Worm (Caenorhabditis elegans) whole organism, L1 larva: Measurements from ENCODE around the gene msp-78.

Experiments
- aly-2 ChIP-seq: fragments of 150-350 bp; optimal IDR thresholded peaks from 2 replicates; lab custom pipeline; 2014; ENCODE audit warnings: missing biosample characterization, missing genetic modification characterization
- ama-1 ChIP-seq: fragments of 150-350 bp; optimal IDR thresholded peaks from 2 replicates; lab custom pipeline; 2014
- ces-1 ChIP-seq: fragments of 150-350 bp; optimal IDR thresholded peaks from 2 replicates; lab custom pipeline; 2014; ENCODE audit warnings: missing biosample characterization, missing genetic modification reagents, missing genetic modification characterization
- elt-3 ChIP-seq, 6 experiments: fragments of 150-350 bp in 1 of 6; sonication (generic microtip); optimal IDR thresholded peaks; 2 replicates each; lab custom pipeline; 2017 to 2018; ENCODE audit warnings: missing biosample characterization in 6 of 6, missing genetic modification characterization in 6 of 6, inconsistent platforms in 1 of 6
- fkh-10 ChIP-seq: sonication (generic microtip); optimal IDR thresholded peaks from 2 replicates; lab custom pipeline; 2017; ENCODE audit warnings: missing biosample characterization, missing genetic modification reagents, missing genetic modification characterization
- lin-13 ChIP-seq: fragments of 150-350 bp; optimal IDR thresholded peaks from 2 replicates; lab custom pipeline; 2014; ENCODE audit warnings: missing biosample characterization, missing genetic modification reagents, missing genetic modification characterization
- nhr-12 ChIP-seq: sonication (generic microtip); optimal IDR thresholded peaks from 2 replicates; lab custom pipeline; 2017; ENCODE audit warnings: missing biosample characterization, missing genetic modification characterization
- nhr-71 ChIP-seq: sonication (generic microtip); optimal IDR thresholded peaks from 2 replicates; lab custom pipeline; 2016; ENCODE audit warnings: mild to moderate bottlenecking, missing genetic modification characterization, moderate library complexity, missing compliant biosample characterization
- nhr-84 ChIP-seq: sonication (generic microtip); optimal IDR thresholded peaks from 2 replicates; lab custom pipeline; 2017; ENCODE audit warnings: missing biosample characterization, missing genetic modification characterization
- pqm-1 ChIP-seq: sonication (generic microtip); optimal IDR thresholded peaks from 3 replicates; lab custom pipeline; 2017; ENCODE audit warnings: missing biosample characterization, missing genetic modification characterization
- unc-62 ChIP-seq: fragments of 150-350 bp; optimal IDR thresholded peaks from 2 replicates; lab custom pipeline; 2014; ENCODE audit warnings: missing biosample characterization, missing genetic modification reagents, missing genetic modification characterization
- vab-15 ChIP-seq: sonication (generic microtip); optimal IDR thresholded peaks from 2 replicates; lab custom pipeline; 2017; ENCODE audit warnings: missing genotype, mild to moderate bottlenecking, missing genetic modification characterization, missing compliant biosample characterization
- xbp-1 ChIP-seq: sonication (generic microtip); optimal IDR thresholded peaks from 2 replicates; lab custom pipeline; 2016; ENCODE audit warnings: missing genetic modification characterization, missing compliant biosample characterization
- zip-4 ChIP-seq: fragments of 200-800 bp; sonication (Bioruptor generic); optimal IDR thresholded peaks from 2 replicates; lab custom pipeline; 2018; ENCODE audit warnings: mild to moderate bottlenecking, missing genetic modification characterization, moderate library complexity, missing compliant biosample characterization

- TF ChIP-seq nhr-71 (tag; lab: Kevin White, UChicago) (no peak), unc-62 (GFP tag; lab: Kevin White, UChicago) (no peak), nhr-12 (tag; lab: Kevin White, UChicago) (no peak), lin-13 (GFP tag; lab: Kevin White, UChicago) (no peak), elt-3 (tag; optimal IDR thresholded peaks at IDR 0.05; lab: Kevin White, UChicago) (no peak), fkh-10 (GFP tag; lab: Kevin White, UChicago) (no peak), pqm-1 (tag; lab: Kevin White, UChicago) (no peak), zip-4 (no peak), ama-1 (lab: Kevin White, UChicago) (no peak), xbp-1 (no peak), vab-15 (tag; lab: Kevin White, UChicago) (no peak), aly-2 (no peak), ces-1 (GFP tag; lab: Kevin White, UChicago) (no peak), nhr-84 (tag; lab: Kevin White, UChicago) (no peak)
Observed at ce11 chrIV:9762667-9763173, 7.1 kb upstream of the msp-78 start.
